Worm (Caenorhabditis elegans): ENCODE data around the gene C36A4.11.

ce11 chrIII:3867378-3867904 lies 27.1 kb downstream of the C36A4.11 start, which contains the start of gene rpl-3:
- peak; percentile 96 for TF ChIP-seq nhr-76 (tag; optimal IDR thresholded peaks at IDR 0.05)
- peak; percentile 85 for TF ChIP-seq ZK546.5 (tag; optimal IDR thresholded peaks at IDR 0.05)
- peak; percentile 100 for TF ChIP-seq nhr-11 (tag; optimal IDR thresholded peaks at IDR 0.05)
- peak; percentile 98 for TF ChIP-seq R02D3.7 (tag; optimal IDR thresholded peaks at IDR 0.05)
- TF ChIP-seq elt-1 (tag; optimal IDR thresholded peaks at IDR 0.05): peak; percentile 98
- peak; percentile 99 for TF ChIP-seq tbx-2 (tag; optimal IDR thresholded peaks at IDR 0.05)
- TF ChIP-seq nhr-12 (tag; optimal IDR thresholded peaks at IDR 0.05): peak; percentile 43
- peak; percentile 100 for TF ChIP-seq lin-39 (tag; optimal IDR thresholded peaks at IDR 0.05)
- TF ChIP-seq ztf-11 (tag; optimal IDR thresholded peaks at IDR 0.05): peak; percentile 80
- TF ChIP-seq elt-2 (tag; optimal IDR thresholded peaks at IDR 0.05): peak; percentile 99
- peak; percentile 65 for TF ChIP-seq unc-39 (tag; optimal IDR thresholded peaks at IDR 0.05)
